Fruit fly (Drosophila melanogaster): Measurements from ENCODE around the gene CG42752.

The CG42752 gene

dm6 chr2L:18785026-18785600, 45.2 kb upstream of the CG42752 start:
- TF ChIP-seq fru (GFP tag; optimal IDR thresholded peaks at IDR 0.05), result no peak
- TF ChIP-seq Dif (GFP tag; optimal IDR thresholded peaks at IDR 0.05; ENCODE audit: partially characterized antibody), result no peak
- TF ChIP-seq Jra (GFP tag; optimal IDR thresholded peaks at IDR 0.05), result no peak
- no peak for TF ChIP-seq dsf (GFP tag; optimal IDR thresholded peaks at IDR 0.05; ENCODE audit: borderline replicate concordance)
- no peak for TF ChIP-seq usp (GFP tag; optimal IDR thresholded peaks at IDR 0.05)
- no peak for TF ChIP-seq rgr (GFP tag; optimal IDR thresholded peaks at IDR 0.05)
- TF ChIP-seq N (GFP tag; optimal IDR thresholded peaks at IDR 0.05), result no peak
- TF ChIP-seq OdsH (GFP tag; optimal IDR thresholded peaks at IDR 0.05), result no peak
- TF ChIP-seq brk (GFP tag; optimal IDR thresholded peaks at IDR 0.05), result no peak
- TF ChIP-seq CG9705 (GFP tag; optimal IDR thresholded peaks at IDR 0.05), result no peak
- no peak for TF ChIP-seq Sp1 (GFP tag; optimal IDR thresholded peaks at IDR 0.05)
- no peak for TF ChIP-seq pan (optimal IDR thresholded peaks at IDR 0.05)
- no peak for TF ChIP-seq Rel (GFP tag; optimal IDR thresholded peaks at IDR 0.05)
- TF ChIP-seq Rel (tag; optimal IDR thresholded peaks at IDR 0.05), result no peak
- TF ChIP-seq Mio (GFP tag; optimal IDR thresholded peaks at IDR 0.05), result no peak
- no peak for TF ChIP-seq h (GFP tag; optimal IDR thresholded peaks at IDR 0.05)
- no peak for TF ChIP-seq Hnf4 (GFP tag; optimal IDR thresholded peaks at IDR 0.05)
- TF ChIP-seq lola (GFP tag; optimal IDR thresholded peaks at IDR 0.05), result no peak
- no peak for TF ChIP-seq GATAd (GFP tag; optimal IDR thresholded peaks at IDR 0.05)
- no peak for TF ChIP-seq br (GFP tag; optimal IDR thresholded peaks at IDR 0.05)

- TF ChIP-seq h (GFP tag; optimal IDR thresholded peaks at IDR 0.05), result no peak
- TF ChIP-seq Dfd (GFP tag; optimal IDR thresholded peaks at IDR 0.05), result peak; percentile 35
These were observed 43.6 kb upstream of the CG42752 start for dm6 chr2L:18783357-18784040.

dm6 chr2L:18782936-18783335, 43.0 kb upstream of the CG42752 start:
- peak; percentile 1 to 2 for TF ChIP-seq dl (GFP tag; optimal IDR thresholded peaks at IDR 0.05; ENCODE audit: insufficient read depth in 1 of 2, partially characterized antibody in 2 of 2)
- peak; percentile 26 for TF ChIP-seq Dif (GFP tag; optimal IDR thresholded peaks at IDR 0.05; ENCODE audit: partially characterized antibody)
- TF ChIP-seq Rel (GFP tag; optimal IDR thresholded peaks at IDR 0.05), result no peak
- TF ChIP-seq Rel (tag; optimal IDR thresholded peaks at IDR 0.05), result no peak

- no peak for TF ChIP-seq dmrt93B (GFP tag; optimal IDR thresholded peaks at IDR 0.05)
- no peak for TF ChIP-seq CG32264 (GFP tag; optimal IDR thresholded peaks at IDR 0.05)
- no peak for TF ChIP-seq OdsH (GFP tag; optimal IDR thresholded peaks at IDR 0.05)
- no peak for TF ChIP-seq jim (GFP tag; optimal IDR thresholded peaks at IDR 0.05)
- TF ChIP-seq psq (GFP tag; optimal IDR thresholded peaks at IDR 0.05), result no peak
- TF ChIP-seq foxo (GFP tag; optimal IDR thresholded peaks at IDR 0.05), result no peak
- TF ChIP-seq Dif (GFP tag; optimal IDR thresholded peaks at IDR 0.05; ENCODE audit: partially characterized antibody), result no peak
- no peak for TF ChIP-seq fru (GFP tag; optimal IDR thresholded peaks at IDR 0.05)
These were observed 42.4 kb upstream of the CG42752 start for dm6 chr2L:18782212-18782825.

- TF ChIP-seq pan (optimal IDR thresholded peaks at IDR 0.05) (no peak), Dfd (GFP tag; optimal IDR thresholded peaks at IDR 0.05) (no peak), OdsH (GFP tag; optimal IDR thresholded peaks at IDR 0.05) (no peak)
These were observed 41.1 kb upstream of the CG42752 start for dm6 chr2L:18780911-18781545.

- no peak for TF ChIP-seq ey (GFP tag; optimal IDR thresholded peaks at IDR 0.05)
- TF ChIP-seq Dfd (GFP tag; optimal IDR thresholded peaks at IDR 0.05), result peak; percentile 70
These were observed 37.5 kb upstream of the CG42752 start for dm6 chr2L:18777442-18777841.

All from whole organism, wandering third instar larva.